Fruit fly (Drosophila melanogaster): ENCODE data around the gene Miro.
A peak's percentile ranks its signal among the peaks of the same experiment; 100 is the strongest.

Gene Miro

DNA sequence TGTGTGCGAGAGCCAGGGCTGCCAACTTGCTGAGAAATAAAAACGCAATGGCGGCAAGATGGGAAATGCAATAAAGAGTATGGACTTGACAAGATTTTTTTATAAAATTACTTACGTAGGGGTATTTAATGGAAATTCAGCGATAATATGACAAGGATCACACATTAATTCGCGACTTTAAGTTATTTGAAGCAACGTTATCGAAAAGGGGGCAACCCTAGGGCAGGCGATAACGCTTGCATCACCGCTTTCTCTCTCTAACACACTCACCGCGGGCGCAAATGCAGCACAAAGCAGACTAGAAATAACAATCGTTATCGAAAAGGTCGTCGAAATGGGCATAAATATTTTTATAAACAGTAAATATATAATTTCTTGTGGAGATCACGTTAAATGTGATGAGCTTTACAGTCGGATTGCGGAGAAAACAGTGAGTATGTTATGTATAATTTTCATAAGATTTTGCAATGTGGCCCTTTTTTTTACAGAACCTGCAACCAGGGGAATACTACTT, 9.4 kb upstream of the Miro start, which contains the start of gene Rox8 (continued):
- TF ChIP-seq Eip74EF (GFP tag; optimal IDR thresholded peaks at IDR 0.05) (no peak), tio (GFP tag; optimal IDR thresholded peaks at IDR 0.05) (no peak), corto (GFP tag; optimal IDR thresholded peaks at IDR 0.05) (peak; percentile 54), CG9609 (GFP tag; optimal IDR thresholded peaks at IDR 0.05) (peak; percentile 15), CG17829 (tag; optimal IDR thresholded peaks at IDR 0.05) (peak; percentile 75), stc (GFP tag; IDR thresholded peaks at IDR 0.05) (no peak), B-H1 (GFP tag; IDR thresholded peaks at IDR 0.05) (no peak), CG12299 (tag; optimal IDR thresholded peaks at IDR 0.05) (peak; percentile 25), abd-A (tag; optimal IDR thresholded peaks at IDR 0.05) (peak; percentile 89), CG17359 (tag; optimal IDR thresholded peaks at IDR 0.05) (peak; percentile 22), lmd (GFP tag; IDR thresholded peaks at IDR 0.05) (peak; percentile 17; the same call in 1 of the 2 replicates), CG16779 (GFP tag; IDR thresholded peaks at IDR 0.05) (no peak), rib (GFP tag; IDR thresholded peaks at IDR 0.05) (no peak), CG6791 (GFP tag; IDR thresholded peaks at IDR 0.05; ENCODE audit: partially characterized antibody) (peak; percentile 56; the same call in 2 of the 3 replicates), Ets97D (GFP tag; optimal IDR thresholded peaks at IDR 0.05) (peak; percentile 70), ab (GFP tag; optimal IDR thresholded peaks at IDR 0.05) (no peak), ranshi (GFP tag; IDR thresholded peaks at IDR 0.05) (no peak), CG2889 (GFP tag; IDR thresholded peaks at IDR 0.05) (no peak), CoRest (tag; optimal IDR thresholded peaks at IDR 0.05) (peak; percentile 44), CG1647 (GFP tag; optimal IDR thresholded peaks at IDR 0.05) (no peak), CG11398 (GFP tag; optimal IDR thresholded peaks at IDR 0.05) (peak; percentile 11), Hmx (GFP tag; optimal IDR thresholded peaks at IDR 0.05) (no peak), chm (GFP tag; IDR thresholded peaks at IDR 0.05) (no peak), toy (GFP tag; IDR thresholded peaks at IDR 0.05) (no peak), CG13123 (GFP tag; optimal IDR thresholded peaks at IDR 0.05) (no peak), sisA (GFP tag; IDR thresholded peaks at IDR 0.05) (no peak), CG11695 (GFP tag; IDR thresholded peaks at IDR 0.05) (no peak), mld (GFP tag; IDR thresholded peaks at IDR 0.05; ENCODE audit: partially characterized antibody) (0 out of 3 replicates have a peak, but pooled peaks have one; percentile 23), gcm2 (GFP tag; optimal IDR thresholded peaks at IDR 0.05) (no peak), shn (GFP tag; optimal IDR thresholded peaks at IDR 0.05) (peak; percentile 16), CG15696 (tag; optimal IDR thresholded peaks at IDR 0.05) (peak; percentile 24), maf-S (GFP tag; optimal IDR thresholded peaks at IDR 0.05) (no peak), scrt (GFP tag; optimal IDR thresholded peaks at IDR 0.05) (peak; percentile 23), CG7357 (GFP tag; IDR thresholded peaks at IDR 0.05) (no peak), Med (GFP tag) (peak; percentile 89), tgo (GFP tag; IDR thresholded peaks at IDR 0.05) (no peak; the same call in 2 of the 3 replicates), insv (GFP tag; optimal IDR thresholded peaks at IDR 0.05) (peak in 1 of 2 experiments; percentile 1), CG2678 (tag; optimal IDR thresholded peaks at IDR 0.05) (peak; percentile 52), CG17385 (GFP tag; optimal IDR thresholded peaks at IDR 0.05) (peak; percentile 0), CG34376 (GFP tag; optimal IDR thresholded peaks at IDR 0.05) (peak; percentile 79), kah (GFP tag; optimal IDR thresholded peaks at IDR 0.05) (no peak), CG3838 (GFP tag; optimal IDR thresholded peaks at IDR 0.05) (no peak), CG10274 (GFP tag; optimal IDR thresholded peaks at IDR 0.05) (no peak), bcd (GFP tag; optimal IDR thresholded peaks at IDR 0.05) (peak; percentile 36), pho (GFP tag; optimal IDR thresholded peaks at IDR 0.05) (peak; percentile 28), B-H2 (GFP tag; optimal IDR thresholded peaks at IDR 0.05) (peak; percentile 38), br (optimal IDR thresholded peaks at IDR 0.05) (no peak), trem (tag; optimal IDR thresholded peaks at IDR 0.05) (peak; percentile 99), fu2 (GFP tag; optimal IDR thresholded peaks at IDR 0.05) (no peak), CG12104 (GFP tag; optimal IDR thresholded peaks at IDR 0.05) (no peak), Myb (GFP tag; optimal IDR thresholded peaks at IDR 0.05) (peak; percentile 21)

Data from whole organism, embryonic.